Worm (Caenorhabditis elegans) whole organism, mixed stage, embryonic: Measurements from ENCODE around the gene osta-3.

Experiments
- M03D4.4 ChIP-seq: sonication (generic microtip); optimal IDR thresholded peaks from 2 replicates; lab custom pipeline; 2017; ENCODE audit warnings: mild to moderate bottlenecking, missing genetic modification characterization, missing compliant biosample characterization
- bed-3 ChIP-seq: fragments of 200-800 bp; sonication (Bioruptor generic); optimal IDR thresholded peaks from 3 replicates; lab custom pipeline; 2018; ENCODE audit warnings: mild to moderate bottlenecking, missing genetic modification characterization, moderate library complexity, missing compliant biosample characterization
- blmp-1 ChIP-seq: fragments of 150-350 bp; optimal IDR thresholded peaks from 2 replicates; lab custom pipeline; 2014; ENCODE audit warnings: missing biosample characterization, missing genetic modification characterization
- ceh-39 ChIP-seq: fragments of 150-350 bp; optimal IDR thresholded peaks from 2 replicates; lab custom pipeline; 2014; ENCODE audit warnings: missing biosample characterization, missing genetic modification characterization
- ceh-43 ChIP-seq: fragments of 200-800 bp; sonication (Bioruptor generic); optimal IDR thresholded peaks from 2 replicates; lab custom pipeline; 2018; ENCODE audit warnings: mild to moderate bottlenecking, missing genetic modification characterization, moderate library complexity, missing compliant biosample characterization
- ceh-83 ChIP-seq: fragments of 200-800 bp; sonication (Bioruptor generic); optimal IDR thresholded peaks from 2 replicates; lab custom pipeline; 2018; ENCODE audit warnings: mild to moderate bottlenecking, missing genetic modification characterization, missing compliant biosample characterization
- ces-1 ChIP-seq: fragments of 150-350 bp; optimal IDR thresholded peaks from 2 replicates; lab custom pipeline; 2014; ENCODE audit warnings: missing biosample characterization, missing genetic modification reagents, missing genetic modification characterization
- cnd-1 ChIP-seq: fragments of 200-800 bp; sonication (Bioruptor generic); optimal IDR thresholded peaks from 2 replicates; lab custom pipeline; 2018; ENCODE audit warnings: mild to moderate bottlenecking, missing genetic modification characterization, missing compliant biosample characterization
- drap-1 ChIP-seq: fragments of 200-800 bp; sonication (Bioruptor generic); optimal IDR thresholded peaks from 3 replicates; lab custom pipeline; 2018; ENCODE audit warnings: mild to moderate bottlenecking, missing genetic modification characterization, missing compliant biosample characterization
- elt-1 ChIP-seq: sonication (generic microtip); optimal IDR thresholded peaks from 2 replicates; lab custom pipeline; 2017; ENCODE audit warnings: missing genetic modification characterization, mild to moderate bottlenecking, missing compliant biosample characterization, antibody characterized with exemption, moderate library complexity, borderline replicate concordance; ENCODE audit not compliant: insufficient read depth
- elt-3 ChIP-seq: fragments of 150-350 bp; optimal IDR thresholded peaks from 2 replicates; lab custom pipeline; 2014; ENCODE audit warnings: missing biosample characterization, missing genetic modification characterization
- flh-1 ChIP-seq: fragments of 200-800 bp; sonication (Bioruptor generic); optimal IDR thresholded peaks from 2 replicates; lab custom pipeline; 2018; ENCODE audit warnings: mild to moderate bottlenecking, missing genetic modification characterization, moderate library complexity, missing compliant biosample characterization
- ham-2 ChIP-seq: fragments of 200-800 bp; sonication (Bioruptor generic); optimal IDR thresholded peaks from 2 replicates; lab custom pipeline; 2018; ENCODE audit warnings: mild to moderate bottlenecking, missing genetic modification characterization, missing compliant biosample characterization
- hlh-1 ChIP-seq: fragments of 150-350 bp; optimal IDR thresholded peaks from 2 replicates; lab custom pipeline; 2014; ENCODE audit warnings: missing biosample characterization, missing genetic modification reagents, missing genetic modification characterization
- lin-13 ChIP-seq: fragments of 150-350 bp; optimal IDR thresholded peaks from 2 replicates; lab custom pipeline; 2014; ENCODE audit warnings: missing biosample characterization, missing genetic modification characterization
- lin-32 ChIP-seq: fragments of 200-800 bp; sonication (Bioruptor generic); optimal IDR thresholded peaks from 2 replicates; lab custom pipeline; 2018; ENCODE audit warnings: mild to moderate bottlenecking, missing genetic modification characterization, missing compliant biosample characterization
- lsy-2 ChIP-seq: fragments of 150-350 bp; optimal IDR thresholded peaks from 2 replicates; lab custom pipeline; 2014; ENCODE audit warnings: missing biosample characterization, missing genetic modification characterization
- mab-5 ChIP-seq: fragments of 150-350 bp; optimal IDR thresholded peaks from 2 replicates; lab custom pipeline; 2014; ENCODE audit warnings: missing biosample characterization, missing genetic modification characterization
- mep-1 ChIP-seq: fragments of 150-350 bp; optimal IDR thresholded peaks from 2 replicates; lab custom pipeline; 2017; ENCODE audit warnings: missing biosample characterization, missing genetic modification reagents, missing genetic modification characterization, inconsistent platforms
- mls-2 ChIP-seq: sonication (generic microtip); optimal IDR thresholded peaks from 2 replicates; lab custom pipeline; 2016; ENCODE audit warnings: mild to moderate bottlenecking, missing genetic modification characterization, moderate library complexity, missing compliant biosample characterization
- nhr-12 ChIP-seq: fragments of 150-350 bp; optimal IDR thresholded peaks from 2 replicates; lab custom pipeline; 2014; ENCODE audit warnings: missing biosample characterization, missing genetic modification characterization
- nhr-2 ChIP-seq: fragments of 150-350 bp; optimal IDR thresholded peaks from 2 replicates; lab custom pipeline; 2014; ENCODE audit warnings: missing biosample characterization, missing genetic modification characterization
- nhr-237 ChIP-seq: fragments of 150-350 bp; optimal IDR thresholded peaks from 2 replicates; lab custom pipeline; 2014; ENCODE audit warnings: missing biosample characterization, missing genetic modification characterization
- nhr-28 ChIP-seq: fragments of 150-350 bp; optimal IDR thresholded peaks from 2 replicates; lab custom pipeline; 2014; ENCODE audit warnings: missing biosample characterization, missing genetic modification characterization
- nhr-76 ChIP-seq: sonication (generic microtip); optimal IDR thresholded peaks from 2 replicates; lab custom pipeline; 2017; ENCODE audit warnings: missing biosample characterization, missing genetic modification characterization
- pha-4 ChIP-seq: fragments of 150-350 bp; optimal IDR thresholded peaks from 2 replicates; lab custom pipeline; 2018; ENCODE audit warnings: missing biosample characterization, missing genetic modification reagents, missing genetic modification characterization
- sem-2 ChIP-seq: fragments of 200-800 bp; sonication (Bioruptor generic); optimal IDR thresholded peaks from 2 replicates; lab custom pipeline; 2018; ENCODE audit warnings: mild to moderate bottlenecking, missing genetic modification characterization, missing compliant biosample characterization
- snpc-4 ChIP-seq: fragments of 150-350 bp; optimal IDR thresholded peaks from 2 replicates; lab custom pipeline; 2014; ENCODE audit warnings: missing biosample characterization, missing genetic modification characterization
- sptf-1 ChIP-seq: sonication (generic microtip); optimal IDR thresholded peaks from 2 replicates; lab custom pipeline; 2017; ENCODE audit warnings: mild to moderate bottlenecking, missing genetic modification characterization, moderate library complexity, missing compliant biosample characterization
- tbx-8 ChIP-seq: fragments of 200-800 bp; sonication (Bioruptor generic); optimal IDR thresholded peaks from 2 replicates; lab custom pipeline; 2018; ENCODE audit warnings: mild to moderate bottlenecking, missing genetic modification characterization, moderate library complexity, missing compliant biosample characterization
- unc-120 ChIP-seq: sonication (generic microtip); optimal IDR thresholded peaks from 2 replicates; lab custom pipeline; 2017; ENCODE audit warnings: missing genetic modification characterization, missing compliant biosample characterization; ENCODE audit not compliant: poor library complexity, severe bottlenecking
- unc-39 ChIP-seq: fragments of 150-350 bp; optimal IDR thresholded peaks from 2 replicates; lab custom pipeline; 2014; ENCODE audit warnings: missing biosample characterization, missing genetic modification characterization
- unc-62 ChIP-seq: fragments of 150-350 bp; optimal IDR thresholded peaks from 2 replicates; lab custom pipeline; 2014; ENCODE audit warnings: missing biosample characterization, missing genetic modification reagents, missing genetic modification characterization
- zip-8 ChIP-seq: fragments of 150-350 bp; optimal IDR thresholded peaks from 2 replicates; lab custom pipeline; 2014; ENCODE audit warnings: missing biosample characterization, missing genetic modification characterization
- ztf-11 ChIP-seq: fragments of 150-350 bp; optimal IDR thresholded peaks from 2 replicates; lab custom pipeline; 2014; ENCODE audit warnings: missing biosample characterization, missing genetic modification characterization

Gene osta-3

DNA sequence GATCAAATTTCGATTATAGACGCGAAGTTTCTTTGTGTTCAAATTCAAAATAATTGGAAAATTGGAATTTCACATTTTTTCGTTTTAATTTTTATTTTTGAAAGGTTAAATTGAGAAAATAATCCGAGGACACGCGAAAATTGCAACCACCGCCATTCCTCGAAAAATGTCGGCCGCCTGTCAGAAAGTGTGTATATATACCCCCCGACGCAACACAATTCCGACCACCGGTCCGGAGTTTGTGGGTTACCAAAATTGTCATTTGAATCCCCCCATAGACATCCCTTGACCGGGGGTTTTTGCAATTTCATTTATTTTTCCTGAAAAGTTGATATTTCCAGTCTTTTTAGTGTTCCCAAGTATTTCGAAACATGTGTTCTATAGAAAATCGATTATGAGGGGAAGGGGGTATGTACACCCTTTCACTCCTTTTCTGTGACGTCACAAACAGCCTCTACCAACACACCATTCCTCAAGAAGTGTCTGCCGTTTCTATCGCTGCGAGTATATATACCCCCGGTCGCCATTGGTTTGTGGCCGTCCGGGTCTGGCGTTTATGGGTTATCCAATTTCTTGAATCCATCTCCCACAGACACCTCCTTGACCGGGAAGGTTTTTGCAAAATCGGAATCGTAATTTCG, 8.0 kb upstream of the osta-3 start, which contains the start of gene W01D2.3:
TSS of gene W01D2.3 (minus strand) at position 51 of the 641 bp plus-strand sequence.
- TF ChIP-seq unc-62 (GFP tag; lab: Kevin White, UChicago) (peak; percentile 63), drap-1 (GFP tag; lab: Kevin White, UChicago) (peak; percentile 95), ceh-43 (GFP tag; lab: Kevin White, UChicago) (peak; percentile 90), nhr-12 (tag; lab: Kevin White, UChicago) (peak; percentile 22), sptf-1 (tag; lab: Kevin White, UChicago) (peak; percentile 96), tbx-8 (GFP tag; lab: Kevin White, UChicago) (peak; percentile 93), ceh-83 (GFP tag; lab: Kevin White, UChicago) (peak; percentile 94), elt-3 (peak; percentile 23), snpc-4 (no peak), zip-8 (tag; lab: Kevin White, UChicago) (peak; percentile 49), bed-3 (GFP tag; lab: Kevin White, UChicago) (peak; percentile 87), ham-2 (peak; percentile 86), unc-120 (tag; lab: Kevin White, UChicago) (peak; percentile 92), ceh-39 (peak; percentile 12), nhr-76 (tag; lab: Kevin White, UChicago) (peak; percentile 6), hlh-1 (tag; lab: Kevin White, UChicago) (peak; percentile 0), flh-1 (GFP tag; lab: Kevin White, UChicago) (peak; percentile 87), ces-1 (GFP tag; lab: Kevin White, UChicago) (peak; percentile 60), ztf-11 (peak; percentile 14), lin-32 (peak; percentile 89), lin-13 (tag; lab: Kevin White, UChicago) (peak; percentile 45), blmp-1 (tag; lab: Kevin White, UChicago) (no peak), mep-1 (tag; lab: Kevin White, UChicago) (peak; percentile 88), pha-4 (tag; lab: Kevin White, UChicago) (peak; percentile 36), lsy-2 (tag; lab: Kevin White, UChicago) (peak; percentile 58), M03D4.4 (tag; lab: Kevin White, UChicago) (peak; percentile 93), sem-2 (GFP tag; lab: Kevin White, UChicago) (peak; percentile 75), nhr-237 (tag; lab: Kevin White, UChicago) (peak; percentile 17), unc-39 (tag; lab: Kevin White, UChicago) (peak; percentile 71), mab-5 (tag; lab: Kevin White, UChicago) (no peak), nhr-2 (tag; lab: Kevin White, UChicago) (peak; percentile 22), elt-1 (tag; lab: Kevin White, UChicago) (no peak), nhr-28 (tag; lab: Kevin White, UChicago) (peak; percentile 29), cnd-1 (tag; lab: Kevin White, UChicago) (peak; percentile 95), mls-2 (tag; lab: Kevin White, UChicago) (peak; percentile 97)

DNA sequence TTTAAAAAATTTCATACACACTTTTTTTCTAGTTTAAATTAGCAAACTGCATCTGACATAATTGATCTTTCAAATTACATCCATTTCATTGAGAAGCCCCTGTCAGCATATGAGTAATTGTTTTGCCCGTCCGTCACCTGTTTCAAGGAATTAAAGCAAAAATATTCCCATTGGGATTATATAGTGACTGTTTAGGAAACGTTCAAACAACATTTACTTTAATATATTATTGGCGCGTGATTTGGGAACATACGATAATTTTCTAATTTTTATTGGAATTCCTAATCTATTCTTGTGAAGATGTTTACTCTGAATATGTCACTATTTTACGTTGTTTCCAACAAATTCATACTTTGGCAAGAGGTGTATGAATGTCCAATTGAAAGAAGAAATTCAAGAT, 6.6 kb upstream of the osta-3 start, which contains the start of gene srt-11:
TSS of gene srt-11 (plus strand) at position 301 of the 400 bp plus-strand sequence.
- TF ChIP-seq ces-1 (GFP tag; lab: Kevin White, UChicago): no peak
- TF ChIP-seq pha-4 (tag; lab: Kevin White, UChicago): no peak
- no peak for TF ChIP-seq ceh-39
- TF ChIP-seq bed-3 (GFP tag; lab: Kevin White, UChicago): no peak
- no peak for TF ChIP-seq mep-1 (tag; lab: Kevin White, UChicago)
- no peak for TF ChIP-seq unc-62 (GFP tag; lab: Kevin White, UChicago)
- TF ChIP-seq nhr-76 (tag; lab: Kevin White, UChicago): no peak
- no peak for TF ChIP-seq cnd-1 (tag; lab: Kevin White, UChicago)
- no peak for TF ChIP-seq tbx-8 (GFP tag; lab: Kevin White, UChicago)
- TF ChIP-seq mab-5 (tag; lab: Kevin White, UChicago): no peak
- TF ChIP-seq blmp-1 (tag; lab: Kevin White, UChicago): no peak
- no peak for TF ChIP-seq M03D4.4 (tag; lab: Kevin White, UChicago)

DNA sequence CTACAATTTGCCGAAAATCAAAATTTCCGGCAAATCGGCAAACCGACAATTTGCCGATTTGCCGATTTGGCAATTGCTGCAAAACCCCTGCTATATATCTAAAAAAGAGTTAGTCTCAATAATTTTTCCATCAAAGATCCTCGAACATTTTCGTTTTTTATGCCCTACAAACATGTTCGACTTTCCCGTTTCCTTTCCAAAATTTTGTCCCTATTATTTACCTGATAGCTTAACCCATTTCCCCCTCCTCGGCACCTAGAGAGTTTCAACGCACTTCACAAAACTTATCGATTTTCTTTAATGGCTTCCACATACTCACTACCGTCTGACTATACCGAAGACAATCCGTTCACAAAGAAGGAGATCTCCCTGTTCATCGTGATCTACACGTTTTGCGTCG, 3.6 kb upstream of the osta-3 start, which contains the start of gene W01D2.6:
TSS of gene W01D2.6 (plus strand) at position 301 of the 400 bp plus-strand sequence.
- TF ChIP-seq blmp-1 (tag; lab: Kevin White, UChicago): no peak
- TF ChIP-seq ceh-83 (GFP tag; lab: Kevin White, UChicago): no peak
- no peak for TF ChIP-seq nhr-237 (tag; lab: Kevin White, UChicago)
- TF ChIP-seq unc-39 (tag; lab: Kevin White, UChicago): no peak
- no peak for TF ChIP-seq nhr-12 (tag; lab: Kevin White, UChicago)
- no peak for TF ChIP-seq sptf-1 (tag; lab: Kevin White, UChicago)
